Fruit fly (Drosophila melanogaster) whole organism, embryonic: Measurements from ENCODE around the gene stv.

ENCODE experiments used
- Ada2b ChIP-seq: fragments of 200-800 bp; sonication (Bioruptor generic); IDR thresholded peaks from 2 replicates; pipeline ENCODE4 v1.3.6; 2022; ENCODE audit warnings: missing biosample characterization, missing genetic modification characterization
- CG1024 ChIP-seq: fragments of 200-800 bp; sonication (Bioruptor generic); IDR thresholded peaks from 2 replicates; pipeline ENCODE4 v1.3.6; 2022; ENCODE audit warnings: missing biosample characterization, missing genetic modification characterization
- CG12219 ChIP-seq: fragments of 200-800 bp; sonication (Bioruptor generic); optimal IDR thresholded peaks from 3 replicates; lab custom pipeline; 2018; ENCODE audit warnings: missing biosample characterization, mild to moderate bottlenecking, missing genetic modification characterization
- CG12236 ChIP-seq: fragments of 200-800 bp; sonication (Bioruptor generic); optimal IDR thresholded peaks from 2 replicates; lab custom pipeline; 2016; ENCODE audit warnings: missing biosample characterization, missing genetic modification characterization
- CG1233 ChIP-seq: fragments of 200-800 bp; sonication (Bioruptor generic); optimal IDR thresholded peaks from 4 replicates; lab custom pipeline; 2018; ENCODE audit warnings: missing biosample characterization, mild to moderate bottlenecking, missing genetic modification characterization
- CG12769 ChIP-seq: fragments of 200-800 bp; sonication (Bioruptor generic); optimal IDR thresholded peaks from 2 replicates; lab custom pipeline; 2019; ENCODE audit warnings: missing biosample characterization, mild to moderate bottlenecking, missing genetic modification characterization, moderate library complexity
- CG1602 ChIP-seq: fragments of 200-800 bp; sonication (Bioruptor generic); optimal IDR thresholded peaks from 3 replicates; lab custom pipeline; 2016; ENCODE audit warnings: missing biosample characterization, missing genetic modification characterization
- CG18262 ChIP-seq: fragments of 200-800 bp; optimal IDR thresholded peaks from 3 replicates; lab custom pipeline; 2019; ENCODE audit warnings: missing biosample characterization, mild to moderate bottlenecking, missing genetic modification characterization, moderate library complexity
- CG3065 ChIP-seq: fragments of 200-800 bp; sonication (Bioruptor generic); optimal IDR thresholded peaks from 2 replicates; lab custom pipeline; 2016; ENCODE audit warnings: missing biosample characterization, missing genetic modification characterization
- CG33213 ChIP-seq: fragments of 200-800 bp; sonication (Bioruptor generic); optimal IDR thresholded peaks from 3 replicates; lab custom pipeline; 2016; ENCODE audit warnings: missing biosample characterization, missing genetic modification characterization
- CG3995 ChIP-seq: fragments of 200-800 bp; sonication (Bioruptor generic); optimal IDR thresholded peaks from 3 replicates; lab custom pipeline; 2016; ENCODE audit warnings: missing biosample characterization, missing genetic modification characterization
- CG4328 ChIP-seq: fragments of 200-800 bp; sonication (Bioruptor generic); optimal IDR thresholded peaks from 3 replicates; lab custom pipeline; 2017; ENCODE audit warnings: missing biosample characterization, missing genetic modification reagents, missing genetic modification characterization
- CG4404 ChIP-seq: fragments of 200-800 bp; sonication (Bioruptor generic); IDR thresholded peaks from 2 replicates; pipeline ENCODE4 v1.3.6; 2022; ENCODE audit warnings: missing biosample characterization, missing genetic modification characterization
- CG6254 ChIP-seq: fragments of 200-800 bp; sonication (Bioruptor generic); optimal IDR thresholded peaks from 3 replicates; lab custom pipeline; 2017; ENCODE audit warnings: mild to moderate bottlenecking, missing biosample characterization, missing genetic modification reagents, missing genetic modification characterization
- CG7987 ChIP-seq: fragments of 200-800 bp; sonication (Bioruptor generic); optimal IDR thresholded peaks from 2 replicates; lab custom pipeline; 2018; ENCODE audit warnings: missing biosample characterization, mild to moderate bottlenecking, missing genetic modification characterization, moderate library complexity
- CG8924 ChIP-seq: fragments of 200-800 bp; optimal IDR thresholded peaks from 3 replicates; lab custom pipeline; 2019; ENCODE audit warnings: missing biosample characterization, mild to moderate bottlenecking, missing genetic modification characterization, moderate library complexity
- CkIIα-i1 ChIP-seq: fragments of 200-800 bp; sonication (Bioruptor generic); IDR thresholded peaks from 2 replicates; pipeline ENCODE4 v1.3.6; 2022; ENCODE audit warnings: missing biosample characterization, missing genetic modification characterization
- D19B ChIP-seq: fragments of 200-800 bp; sonication (Bioruptor generic); optimal IDR thresholded peaks from 2 replicates; lab custom pipeline; 2017; ENCODE audit warnings: missing biosample characterization, mild to moderate bottlenecking, missing genetic modification characterization
- Dad ChIP-seq: fragments of 200-800 bp; sonication (Bioruptor generic); optimal IDR thresholded peaks from 3 replicates; lab custom pipeline; 2016; ENCODE audit warnings: missing biosample characterization, missing genetic modification characterization
- Dfd ChIP-seq, 2 experiments: fragments of >200 bp; optimal IDR thresholded peaks; 2 replicates each; lab custom pipeline; 2017; ENCODE audit warnings: missing biosample characterization in 2 of 2, missing genetic modification characterization in 2 of 2
- ERR ChIP-seq: fragments of 200-800 bp; sonication (Bioruptor generic); optimal IDR thresholded peaks from 2 replicates; lab custom pipeline; 2016; ENCODE audit warnings: missing biosample characterization, missing genetic modification characterization
- HmgZ ChIP-seq: fragments of 200-800 bp; sonication (Bioruptor generic); optimal IDR thresholded peaks from 2 replicates; lab custom pipeline; 2018; ENCODE audit warnings: missing biosample characterization, mild to moderate bottlenecking, missing genetic modification characterization
- Hmr ChIP-seq: fragments of 200-800 bp; sonication (Bioruptor generic); optimal IDR thresholded peaks from 3 replicates; lab custom pipeline; 2017; ENCODE audit warnings: mild to moderate bottlenecking, missing biosample characterization, missing genetic modification reagents, missing genetic modification characterization
- Hmx ChIP-seq: fragments of 200-800 bp; sonication (Bioruptor generic); optimal IDR thresholded peaks from 2 replicates; lab custom pipeline; 2016; ENCODE audit warnings: missing biosample characterization, missing genetic modification characterization
- Hr78 ChIP-seq, 2 experiments: fragments of 200-800 bp in 1 of 2; fragments of >200 bp in 1 of 2; sonication (Bioruptor generic) in 1 of 2; optimal IDR thresholded peaks; 2 replicates each; lab custom pipeline; 2017 to 2019; ENCODE audit warnings: missing biosample characterization in 2 of 2, missing genetic modification characterization in 2 of 2, mild to moderate bottlenecking in 1 of 2, moderate library complexity in 1 of 2
- NC2β ChIP-seq: fragments of 200-800 bp; sonication (Bioruptor generic); optimal IDR thresholded peaks from 2 replicates; lab custom pipeline; 2016; ENCODE audit warnings: missing biosample characterization, missing genetic modification characterization
- Nf-YC ChIP-seq: fragments of 200-800 bp; optimal IDR thresholded peaks from 3 replicates; lab custom pipeline; 2019; ENCODE audit warnings: missing biosample characterization, mild to moderate bottlenecking, missing genetic modification characterization, moderate library complexity
- Rfx ChIP-seq: fragments of 200-800 bp; sonication (Bioruptor generic); IDR thresholded peaks from 2 replicates; pipeline ENCODE4 v1.3.6; 2022; ENCODE audit warnings: missing biosample characterization, missing genetic modification characterization
- Sin3A ChIP-seq: fragments of >200 bp; optimal IDR thresholded peaks from 2 replicates; lab custom pipeline; 2018
- Sox102F ChIP-seq: fragments of 200-800 bp; sonication (Bioruptor generic); optimal IDR thresholded peaks from 2 replicates; lab custom pipeline; 2018; ENCODE audit warnings: missing biosample characterization, mild to moderate bottlenecking, missing genetic modification characterization, moderate library complexity
- abd-A ChIP-seq: fragments of 200-800 bp; sonication (Bioruptor generic); optimal IDR thresholded peaks from 3 replicates; lab custom pipeline; 2019; ENCODE audit warnings: missing biosample characterization, mild to moderate bottlenecking, missing genetic modification characterization, moderate library complexity
- cas ChIP-seq: fragments of 200-800 bp; sonication (Bioruptor generic); IDR thresholded peaks from 2 replicates; pipeline ENCODE4 v1.3.6; 2022; ENCODE audit warnings: missing biosample characterization, missing genetic modification characterization
- cato ChIP-seq: fragments of 200-800 bp; sonication (Bioruptor generic); optimal IDR thresholded peaks from 2 replicates; lab custom pipeline; 2016; ENCODE audit warnings: missing biosample characterization, missing genetic modification characterization, borderline replicate concordance
- caup ChIP-seq: fragments of 200-800 bp; sonication (Bioruptor generic); optimal IDR thresholded peaks from 3 replicates; lab custom pipeline; 2017; ENCODE audit warnings: missing biosample characterization, mild to moderate bottlenecking, missing genetic modification characterization, moderate library complexity; ENCODE audit not compliant: severe bottlenecking
- ems ChIP-seq: fragments of 200-800 bp; sonication (Bioruptor generic); optimal IDR thresholded peaks from 3 replicates; lab custom pipeline; 2016; ENCODE audit warnings: missing biosample characterization, missing genetic modification characterization
- ftz-f1 ChIP-seq: fragments of 200-800 bp; sonication (Bioruptor generic); optimal IDR thresholded peaks from 2 replicates; lab custom pipeline; 2016; ENCODE audit warnings: missing biosample characterization, missing genetic modification characterization
- gem ChIP-seq: fragments of 200-800 bp; sonication (Bioruptor generic); optimal IDR thresholded peaks from 2 replicates; lab custom pipeline; 2019; ENCODE audit warnings: missing biosample characterization, mild to moderate bottlenecking, missing genetic modification characterization, moderate library complexity
- grn ChIP-seq: fragments of 200-800 bp; sonication (Bioruptor generic); optimal IDR thresholded peaks from 3 replicates; lab custom pipeline; 2017; ENCODE audit warnings: missing biosample characterization, missing genetic modification characterization
- h ChIP-seq: fragments of >200 bp; optimal IDR thresholded peaks from 2 replicates; lab custom pipeline; 2017
- ham ChIP-seq: fragments of 200-800 bp; sonication (Bioruptor generic); IDR thresholded peaks from 2 replicates; pipeline ENCODE4 v1.3.6; 2022; ENCODE audit warnings: missing biosample characterization, missing genetic modification characterization
- ind ChIP-seq: fragments of 200-800 bp; sonication (Bioruptor generic); optimal IDR thresholded peaks from 3 replicates; lab custom pipeline; 2016; ENCODE audit warnings: missing biosample characterization, missing genetic modification characterization
- jigr1 ChIP-seq: fragments of 200-800 bp; sonication (Bioruptor generic); IDR thresholded peaks from 3 replicates; pipeline ENCODE4 v1.3.6; 2022; ENCODE audit warnings: missing biosample characterization, missing genetic modification characterization
- pb ChIP-seq: fragments of 200-800 bp; sonication (Bioruptor generic); optimal IDR thresholded peaks from 3 replicates; lab custom pipeline; 2016; ENCODE audit warnings: missing biosample characterization, missing genetic modification characterization
- pros ChIP-seq: fragments of 200-800 bp; sonication (Bioruptor generic); optimal IDR thresholded peaks from 3 replicates; lab custom pipeline; 2019; ENCODE audit warnings: missing biosample characterization, mild to moderate bottlenecking, missing genetic modification characterization, moderate library complexity
- ranshi ChIP-seq: fragments of 200-800 bp; sonication (Bioruptor generic); IDR thresholded peaks from 2 replicates; pipeline ENCODE4 v1.3.6; 2022; ENCODE audit warnings: missing biosample characterization, missing genetic modification characterization
- row ChIP-seq: fragments of 200-800 bp; sonication (Bioruptor generic); IDR thresholded peaks from 3 replicates; pipeline ENCODE4 v1.3.6; 2022; ENCODE audit warnings: missing biosample characterization, missing genetic modification characterization
- salm ChIP-seq: fragments of 200-800 bp; sonication (Bioruptor generic); optimal IDR thresholded peaks from 2 replicates; lab custom pipeline; 2018; ENCODE audit warnings: missing biosample characterization, mild to moderate bottlenecking, missing genetic modification characterization
- sr ChIP-seq: fragments of 200-800 bp; sonication (Bioruptor generic); IDR thresholded peaks from 3 replicates; pipeline ENCODE4 v1.3.6; 2022; ENCODE audit warnings: missing biosample characterization, missing genetic modification characterization
- trh ChIP-seq: fragments of 200-800 bp; sonication (Bioruptor generic); optimal IDR thresholded peaks from 2 replicates; lab custom pipeline; 2016; ENCODE audit warnings: missing biosample characterization, missing genetic modification characterization
- ttk ChIP-seq: fragments of 200-800 bp; sonication (Bioruptor generic); IDR thresholded peaks from 2 replicates; pipeline ENCODE4 v2.1.2; 2022; ENCODE audit warnings: missing biosample characterization, missing genetic modification characterization
- unpg ChIP-seq: fragments of 200-800 bp; sonication (Bioruptor generic); optimal IDR thresholded peaks from 3 replicates; lab custom pipeline; 2018; ENCODE audit warnings: missing biosample characterization, mild to moderate bottlenecking, missing genetic modification characterization, moderate library complexity
- vvl ChIP-seq: fragments of 200-800 bp; sonication (Bioruptor generic); IDR thresholded peaks from 2 replicates; pipeline ENCODE4 v1.3.6; 2022; ENCODE audit warnings: missing biosample characterization, missing genetic modification characterization
- zf30C ChIP-seq: fragments of 200-800 bp; sonication (Bioruptor generic); optimal IDR thresholded peaks from 3 replicates; lab custom pipeline; 2018; ENCODE audit warnings: missing biosample characterization, mild to moderate bottlenecking, missing genetic modification characterization

The stv gene

dm6 chr3L:13513112-13513538 is 35.8 kb downstream of the stv start, which contains the start of the genes Vps36 and Liprin-beta (continued):
- TF ChIP-seq Hmx (GFP tag; lab: Kevin White, UChicago) (no peak), CG12769 (tag; lab: Kevin White, UChicago) (no peak), jigr1 (GFP tag; lab: Robert Waterston, UW) (peak; percentile 77), Dad (peak; percentile 82), row (peak; percentile 98), cato (GFP tag; lab: Kevin White, UChicago) (peak; percentile 72), Sin3A (lab: Kevin White, UChicago) (peak; percentile 95), CG4328 (GFP tag; lab: Kevin White, UChicago) (no peak), Nf-YC (tag; lab: Kevin White, UChicago) (no peak), ham (GFP tag; lab: Robert Waterston, UW) (peak; percentile 81), sr (GFP tag; lab: Robert Waterston, UW) (no peak), CG3995 (GFP tag; lab: Kevin White, UChicago) (peak; percentile 84), NC2β (GFP tag; lab: Kevin White, UChicago) (peak; percentile 83), Dfd (GFP tag; optimal IDR thresholded peaks at IDR 0.05; lab: Kevin White, UChicago) (no peak), abd-A (no peak), trh (GFP tag; lab: Kevin White, UChicago) (peak; percentile 63), gem (tag; lab: Kevin White, UChicago) (no peak), ind (GFP tag; lab: Kevin White, UChicago) (peak; percentile 94), CG1024 (peak; percentile 76), Ada2b (GFP tag; lab: Robert Waterston, UW) (peak; percentile 87), zf30C (GFP tag; lab: Kevin White, UChicago) (no peak), CG12219 (GFP tag; lab: Kevin White, UChicago) (no peak), ttk (peak; percentile 87), pb (GFP tag; lab: Kevin White, UChicago) (peak; percentile 68), CkIIα-i1 (GFP tag; lab: Robert Waterston, UW) (no peak), Hr78 (GFP tag; optimal IDR thresholded peaks at IDR 0.05; lab: Kevin White, UChicago) (no peak), Hmr (GFP tag; lab: Kevin White, UChicago) (no peak), Rfx (GFP tag; lab: Robert Waterston, UW) (peak; percentile 95), ERR (GFP tag; lab: Kevin White, UChicago) (peak; percentile 76), CG3065 (GFP tag; lab: Kevin White, UChicago) (no peak), CG8924 (tag; lab: Kevin White, UChicago) (peak; percentile 82), ranshi (GFP tag; lab: Robert Waterston, UW) (peak; percentile 90), grn (GFP tag; lab: Kevin White, UChicago) (no peak), ems (peak; percentile 77), caup (peak; percentile 71), CG33213 (GFP tag; lab: Kevin White, UChicago) (peak; percentile 87), vvl (GFP tag; lab: Robert Waterston, UW) (peak; percentile 86), ftz-f1 (peak; percentile 34), CG1602 (GFP tag; lab: Kevin White, UChicago) (peak; percentile 93), CG18262 (no peak), CG6254 (GFP tag; lab: Kevin White, UChicago) (no peak), salm (tag; lab: Kevin White, UChicago) (peak; percentile 42), pros (no peak), h (no peak), CG12236 (peak; percentile 76), D19B (GFP tag; lab: Kevin White, UChicago) (no peak), unpg (GFP tag; lab: Kevin White, UChicago) (no peak), CG7987 (GFP tag; lab: Kevin White, UChicago) (peak; percentile 22), HmgZ (tag; lab: Kevin White, UChicago) (peak; percentile 93), cas (GFP tag; lab: Robert Waterston, UW) (peak; percentile 77), Sox102F (GFP tag; lab: Kevin White, UChicago) (no peak), CG1233 (peak; percentile 76), CG4404 (GFP tag; lab: Robert Waterston, UW) (peak; percentile 90)
